Fruit fly (Drosophila melanogaster) whole organism, pupa: ENCODE data around the gene agt.

Experiments
- CG10348 ChIP-seq: fragments of 200-800 bp; sonication (Bioruptor generic); IDR thresholded peaks from 2 replicates; pipeline ENCODE4 v1.3.6; 2022; ENCODE audit warnings: missing biosample characterization, missing genetic modification characterization
- CG12605 ChIP-seq: fragments of 200-800 bp; sonication (Bioruptor generic); IDR thresholded peaks from 2 replicates; pipeline ENCODE4 v1.3.6; 2022; ENCODE audit warnings: missing biosample characterization, missing genetic modification characterization
- CG13204 ChIP-seq: fragments of 200-800 bp; sonication (Bioruptor generic); optimal IDR thresholded peaks from 2 replicates; lab custom pipeline; 2018; ENCODE audit warnings: missing biosample characterization, mild to moderate bottlenecking, missing genetic modification characterization, moderate library complexity
- CG15710 ChIP-seq: fragments of 200-800 bp; sonication (Bioruptor generic); optimal IDR thresholded peaks from 2 replicates; lab custom pipeline; 2018; ENCODE audit warnings: missing biosample characterization, mild to moderate bottlenecking, missing genetic modification characterization, moderate library complexity
- CG17806 ChIP-seq: fragments of 200-800 bp; sonication (Bioruptor generic); optimal IDR thresholded peaks from 2 replicates; lab custom pipeline; 2018; ENCODE audit warnings: missing biosample characterization, mild to moderate bottlenecking, missing genetic modification characterization, moderate library complexity
- CG32121 ChIP-seq: fragments of 200-800 bp; sonication (Bioruptor generic); IDR thresholded peaks from 2 replicates; pipeline ENCODE4 v1.3.6; 2022; ENCODE audit warnings: missing biosample characterization, missing genetic modification characterization
- CG34367 ChIP-seq: fragments of 200-800 bp; sonication (Bioruptor generic); optimal IDR thresholded peaks from 2 replicates; lab custom pipeline; 2018; ENCODE audit warnings: missing biosample characterization, mild to moderate bottlenecking, missing genetic modification characterization
- CG4496 ChIP-seq: fragments of 200-800 bp; sonication (Bioruptor generic); IDR thresholded peaks from 3 replicates; pipeline ENCODE4 v1.3.6; 2022; ENCODE audit warnings: missing biosample characterization, missing genetic modification characterization
- CG8159 ChIP-seq: fragments of 200-800 bp; sonication (Bioruptor generic); optimal IDR thresholded peaks from 3 replicates; lab custom pipeline; 2018; ENCODE audit warnings: missing biosample characterization, mild to moderate bottlenecking, missing genetic modification characterization, moderate library complexity
- CG8301 ChIP-seq: fragments of 200-800 bp; sonication (Bioruptor generic); optimal IDR thresholded peaks from 2 replicates; lab custom pipeline; 2018; ENCODE audit warnings: missing biosample characterization, mild to moderate bottlenecking, missing genetic modification characterization
- CG9948 ChIP-seq: fragments of 200-800 bp; sonication (Bioruptor generic); optimal IDR thresholded peaks from 2 replicates; lab custom pipeline; 2018; ENCODE audit warnings: missing biosample characterization, mild to moderate bottlenecking, missing genetic modification characterization, moderate library complexity
- D1 ChIP-seq: fragments of 200-800 bp; sonication (Bioruptor generic); optimal IDR thresholded peaks from 2 replicates; lab custom pipeline; 2018; ENCODE audit warnings: missing biosample characterization, mild to moderate bottlenecking, missing genetic modification characterization, moderate library complexity
- EcR ChIP-seq: fragments of 200-800 bp; sonication (Bioruptor generic); optimal IDR thresholded peaks from 3 replicates; lab custom pipeline; 2019; ENCODE audit warnings: missing biosample characterization, missing genetic modification characterization, mild to moderate bottlenecking, moderate library complexity, missing genetic modification reagents
- Ets98B ChIP-seq: fragments of 200-800 bp; sonication (Bioruptor generic); IDR thresholded peaks from 2 replicates; pipeline ENCODE4 v1.3.6; 2022; ENCODE audit warnings: missing biosample characterization, missing genetic modification characterization
- Pif1A ChIP-seq: fragments of 200-800 bp; sonication (Bioruptor generic); optimal IDR thresholded peaks from 3 replicates; lab custom pipeline; 2016; ENCODE audit warnings: missing biosample characterization, missing genetic modification characterization
- Pif1B ChIP-seq: fragments of 200-800 bp; sonication (Bioruptor generic); optimal IDR thresholded peaks from 3 replicates; lab custom pipeline; 2016; ENCODE audit warnings: missing biosample characterization, missing genetic modification characterization
- Snoo ChIP-seq: fragments of 200-800 bp; sonication (Bioruptor generic); optimal IDR thresholded peaks from 3 replicates; lab custom pipeline; 2017; ENCODE audit warnings: missing biosample characterization, mild to moderate bottlenecking, missing genetic modification characterization, inconsistent platforms
- fd96Ca ChIP-seq: fragments of 200-800 bp; sonication (Bioruptor generic); IDR thresholded peaks from 3 replicates; pipeline ENCODE4 v1.3.6; 2022; ENCODE audit warnings: missing biosample characterization, missing genetic modification characterization
- gl ChIP-seq: fragments of 200-800 bp; sonication (Bioruptor generic); optimal IDR thresholded peaks from 2 replicates; lab custom pipeline; 2018; ENCODE audit warnings: missing biosample characterization, mild to moderate bottlenecking, missing genetic modification characterization
- rn ChIP-seq: fragments of 200-800 bp; sonication (Bioruptor generic); IDR thresholded peaks from 2 replicates; pipeline ENCODE4 v1.3.6; 2022; ENCODE audit warnings: missing biosample characterization, missing genetic modification characterization

The agt gene

DNA sequence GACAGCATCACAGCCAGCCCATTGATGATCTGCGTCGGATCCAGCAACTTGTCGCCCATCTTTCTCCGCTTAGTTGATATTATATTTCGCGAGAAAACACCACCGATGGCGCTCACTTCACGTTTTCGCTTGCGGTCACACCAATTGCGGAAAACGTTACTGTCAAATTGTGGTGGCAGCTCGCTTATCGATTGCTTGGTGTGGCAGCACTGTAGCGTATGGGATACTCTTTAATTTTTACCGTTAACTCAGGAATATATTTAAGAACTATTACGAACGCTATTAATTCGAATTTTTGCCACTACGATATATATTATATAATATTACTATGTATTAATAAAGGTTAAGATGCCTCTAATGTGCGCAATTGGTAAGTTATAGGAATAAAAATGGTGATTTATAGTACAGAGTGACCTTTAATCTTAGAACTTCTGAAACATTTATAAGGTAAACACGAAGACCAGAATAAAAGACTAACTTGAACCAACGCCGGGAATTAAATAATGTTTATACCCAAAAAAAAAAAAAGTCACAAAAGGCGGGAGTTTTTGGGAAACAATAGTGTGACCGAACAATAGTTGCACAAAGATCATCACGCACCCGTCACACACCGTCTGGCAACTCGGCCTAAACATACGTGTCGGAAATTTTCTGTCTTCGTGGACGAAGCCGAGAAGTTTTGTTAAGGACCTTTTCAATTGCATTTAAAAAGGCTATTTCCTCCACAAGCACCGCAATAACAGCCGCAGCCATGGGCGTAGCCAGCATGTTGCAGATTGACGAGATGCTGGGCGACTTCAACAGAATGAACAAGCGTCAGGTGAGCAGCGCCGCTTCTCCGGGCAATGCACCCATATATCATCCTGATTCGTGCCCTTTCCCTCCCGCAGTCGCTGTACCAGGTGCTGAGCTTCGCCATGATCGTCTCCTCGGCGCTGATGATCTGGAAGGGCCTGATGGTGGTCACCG, 2.3 kb downstream of the agt start, which contains the start of the genes CG1307 and twr:
CG1307 (minus strand) TSS at position 165 of the 969 bp plus-strand sequence.
twr (plus strand) TSS at position 605 of the 969 bp plus-strand sequence.
- TF ChIP-seq CG34367 (tag; lab: Kevin White, UChicago): no peak
- peak; percentile 50; the same call in 1 of the 2 replicates for TF ChIP-seq CG12605 (GFP tag; lab: Robert Waterston, UW)
- peak; percentile 4 for TF ChIP-seq CG9948 (tag; lab: Kevin White, UChicago)
- TF ChIP-seq EcR (GFP tag; lab: Kevin White, UChicago): peak; percentile 84
- TF ChIP-seq CG4496 (GFP tag; lab: Robert Waterston, UW): 0 out of 3 replicates have a peak, but pooled peaks have one; percentile 25
- TF ChIP-seq, all 21 proteins: peak for 4

DNA sequence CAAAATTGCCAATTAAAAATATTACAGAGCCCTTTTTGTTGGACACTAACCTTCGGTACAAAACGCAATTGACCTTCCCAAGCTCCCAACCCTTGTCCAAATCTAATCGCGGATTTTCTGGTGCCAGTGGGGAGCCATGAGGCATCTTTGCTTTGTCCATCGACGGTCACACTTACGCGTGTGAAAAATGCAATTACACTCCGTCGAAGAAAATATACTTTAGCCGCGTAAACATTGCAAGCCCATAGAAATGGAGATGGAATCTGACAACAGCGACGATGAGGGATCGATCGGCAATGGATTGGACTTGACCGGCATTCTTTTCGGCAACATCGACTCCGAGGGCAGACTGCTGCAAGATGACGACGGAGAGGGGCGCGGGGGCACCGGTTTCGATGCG, 13.2 kb downstream of the agt start, which contains the start of gene Taf1:
Taf1 (plus strand) TSS at position 150 of the 400 bp plus-strand sequence.
- no peak for TF ChIP-seq CG10348 (GFP tag; lab: Robert Waterston, UW)
- no peak for TF ChIP-seq gl (tag; lab: Kevin White, UChicago)
- TF ChIP-seq CG17806 (tag; lab: Kevin White, UChicago): no peak
- no peak for TF ChIP-seq CG12605 (GFP tag; lab: Robert Waterston, UW)
- TF ChIP-seq CG8301 (tag; lab: Kevin White, UChicago): no peak

DNA sequence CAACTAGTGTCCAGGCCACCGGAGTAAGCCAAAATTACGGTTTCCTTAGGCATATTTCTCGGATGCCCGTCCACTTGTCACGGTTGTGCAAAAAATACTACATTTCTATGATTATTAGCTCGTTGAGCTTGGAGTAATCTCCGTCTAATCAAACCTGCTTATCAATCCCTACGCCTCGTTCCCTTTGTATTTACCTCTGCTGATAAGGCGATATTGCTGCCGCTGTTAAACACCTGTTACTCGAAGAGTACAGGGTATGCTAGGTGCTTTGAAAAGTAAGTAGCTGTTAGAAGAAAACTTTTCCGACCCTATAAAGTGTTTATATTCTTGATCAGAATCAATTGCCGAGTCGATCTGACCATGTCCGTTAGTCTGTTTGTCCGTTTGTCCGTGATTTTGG, 15.6 kb downstream of the agt start, which contains the start of gene Ass:
Ass (minus strand) TSS at position 101 of the 400 bp plus-strand sequence.
- TF ChIP-seq EcR (GFP tag; lab: Kevin White, UChicago) (no peak), CG8159 (tag; lab: Kevin White, UChicago) (no peak), Pif1B (GFP tag; lab: Kevin White, UChicago) (no peak), fd96Ca (GFP tag; lab: Robert Waterston, UW) (no peak), Ets98B (GFP tag; lab: Robert Waterston, UW) (no peak), CG10348 (GFP tag; lab: Robert Waterston, UW) (no peak), Snoo (tag; lab: Kevin White, UChicago) (no peak), CG12605 (GFP tag; lab: Robert Waterston, UW) (no peak), gl (tag; lab: Kevin White, UChicago) (no peak), CG32121 (GFP tag; lab: Robert Waterston, UW) (no peak), CG9948 (tag; lab: Kevin White, UChicago) (no peak), CG34367 (tag; lab: Kevin White, UChicago) (no peak), CG4496 (GFP tag; lab: Robert Waterston, UW) (no peak), CG17806 (tag; lab: Kevin White, UChicago) (no peak), CG13204 (GFP tag; lab: Kevin White, UChicago) (no peak), rn (GFP tag; lab: Robert Waterston, UW) (no peak)

DNA sequence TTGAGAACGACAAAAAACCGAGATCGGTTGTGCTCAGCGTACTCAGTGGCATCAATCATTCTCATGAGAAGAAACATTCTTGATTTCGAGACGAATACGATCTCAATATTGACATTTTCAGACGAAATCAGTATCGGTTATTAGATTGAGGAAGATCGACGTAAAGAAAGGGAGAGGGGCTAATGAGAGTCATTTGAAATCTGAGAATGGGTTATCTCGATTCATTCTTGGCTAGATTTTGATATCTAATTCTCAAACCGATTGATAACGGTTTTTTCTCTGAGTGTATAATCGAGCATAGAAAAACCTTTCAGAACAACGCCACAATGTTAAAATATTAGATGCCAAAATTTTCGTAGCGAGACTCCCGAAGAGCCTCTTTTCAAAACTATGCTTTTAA, 19.0 kb downstream of the agt start, which contains the start of gene CG31286:
CG31286 (plus strand) TSS at position 301 of the 400 bp plus-strand sequence.
- TF ChIP-seq Ets98B (GFP tag; lab: Robert Waterston, UW): no peak
- no peak for TF ChIP-seq Pif1B (GFP tag; lab: Kevin White, UChicago)
- no peak for TF ChIP-seq D1 (tag; lab: Kevin White, UChicago)
- TF ChIP-seq fd96Ca (GFP tag; lab: Robert Waterston, UW): no peak
- no peak for TF ChIP-seq CG9948 (tag; lab: Kevin White, UChicago)
- TF ChIP-seq rn (GFP tag; lab: Robert Waterston, UW): no peak

DNA sequence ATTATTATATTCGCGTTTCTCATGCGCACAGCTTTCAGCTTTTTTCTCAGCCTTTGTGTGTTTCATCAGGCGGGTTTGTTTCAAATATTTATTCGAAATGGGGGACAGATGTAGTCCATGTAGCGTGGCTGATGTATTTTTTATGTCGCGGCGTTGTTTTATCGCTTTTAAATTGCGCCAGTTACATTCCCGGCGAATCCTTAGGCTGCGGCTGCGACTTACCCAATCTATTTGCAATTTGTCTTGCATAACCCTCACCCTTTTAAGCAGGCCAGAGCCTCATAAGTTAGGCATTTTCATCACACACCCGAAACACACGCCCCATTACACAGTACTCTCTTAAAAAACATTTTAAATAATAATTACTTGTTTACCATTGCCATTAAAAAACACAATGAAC, 30.0 kb downstream of the agt start, which contains the start of gene sunz:
sunz (plus strand) TSS at position 301 of the 400 bp plus-strand sequence.
- TF ChIP-seq CG34367 (tag; lab: Kevin White, UChicago): no peak
- TF ChIP-seq CG8159 (tag; lab: Kevin White, UChicago): no peak
- TF ChIP-seq fd96Ca (GFP tag; lab: Robert Waterston, UW): no peak
- TF ChIP-seq CG13204 (GFP tag; lab: Kevin White, UChicago): no peak
- no peak for TF ChIP-seq CG32121 (GFP tag; lab: Robert Waterston, UW)
- TF ChIP-seq, all 21 proteins: peak for 0

DNA sequence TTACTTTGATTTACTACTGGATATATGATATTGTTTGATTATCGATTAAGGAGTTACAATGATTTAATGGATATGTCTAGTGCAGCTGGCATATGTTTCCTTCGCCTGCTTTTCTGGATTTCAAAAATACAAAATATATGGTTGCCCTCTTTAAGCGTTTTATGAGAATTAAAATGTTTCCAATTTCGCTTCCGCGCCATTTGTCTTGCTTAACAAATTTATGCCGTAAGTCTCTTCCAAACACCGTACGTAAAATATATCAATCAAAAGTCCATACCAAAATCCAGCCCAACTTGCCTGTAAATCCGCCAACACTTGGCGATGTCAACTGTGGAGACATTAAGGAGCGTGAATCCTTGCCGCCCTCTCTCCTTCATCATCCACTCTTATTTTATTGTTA, 30.7 kb downstream of the agt start, which contains the start of gene CG15177:
CG15177 (minus strand) TSS at position 101 of the 400 bp plus-strand sequence.
- TF ChIP-seq CG15710 (tag; lab: Kevin White, UChicago) (no peak), EcR (GFP tag; lab: Kevin White, UChicago) (no peak), Ets98B (GFP tag; lab: Robert Waterston, UW) (no peak), rn (GFP tag; lab: Robert Waterston, UW) (no peak), CG8159 (tag; lab: Kevin White, UChicago) (no peak), CG9948 (tag; lab: Kevin White, UChicago) (no peak), fd96Ca (GFP tag; lab: Robert Waterston, UW) (no peak), gl (tag; lab: Kevin White, UChicago) (no peak), CG13204 (GFP tag; lab: Kevin White, UChicago) (no peak), CG32121 (GFP tag; lab: Robert Waterston, UW) (no peak), Pif1B (GFP tag; lab: Kevin White, UChicago) (no peak), Pif1A (no peak), CG34367 (tag; lab: Kevin White, UChicago) (no peak)
